Fruit fly (Drosophila melanogaster) whole organism, wandering third instar larva: ENCODE results near the gene Fum3.

Experiments used
- br ChIP-seq: fragments of 200-800 bp; sonication (Bioruptor generic); optimal IDR thresholded peaks from 2 replicates; lab custom pipeline; 2016; ENCODE audit warnings: missing biosample characterization, missing genetic modification characterization
- ey ChIP-seq: fragments of 200-800 bp; sonication (Bioruptor generic); optimal IDR thresholded peaks from 2 replicates; lab custom pipeline; 2016; ENCODE audit warnings: missing biosample characterization, missing genetic modification characterization
- h ChIP-seq: fragments of 200-800 bp; sonication (Bioruptor generic); optimal IDR thresholded peaks from 3 replicates; lab custom pipeline; 2016; ENCODE audit warnings: missing biosample characterization, mild to moderate bottlenecking, missing genetic modification characterization

- no peak for TF ChIP-seq br (GFP tag; lab: Kevin White, UChicago)
- TF ChIP-seq ey, result no peak
- no peak for TF ChIP-seq h
Observed at dm6 chr3L:11429695-11430094, 36.0 kb downstream of the Fum3 start.
